Fruit fly (Drosophila melanogaster): ENCODE data around the gene CG15533.

The CG15533 gene

dm6 chr3R:30465775-30466494 lies 37.3 kb downstream of the CG15533 start, which contains the start of gene PH4alphaEFB (continued):
- TF ChIP-seq B-H2 (GFP tag; optimal IDR thresholded peaks at IDR 0.05) (peak; percentile 7), Gug (GFP tag; IDR thresholded peaks at IDR 0.05) (no peak), Blimp-1 (GFP tag; optimal IDR thresholded peaks at IDR 0.05) (no peak), croc (GFP tag; conservative IDR thresholded peaks at IDR 0.05) (no peak), D (optimal IDR thresholded peaks at IDR 0.05) (no peak), D (GFP tag; optimal IDR thresholded peaks at IDR 0.05) (no peak), pho (GFP tag; optimal IDR thresholded peaks at IDR 0.05) (no peak), CG4854 (GFP tag; optimal IDR thresholded peaks at IDR 0.05) (no peak), CG15011 (GFP tag; optimal IDR thresholded peaks at IDR 0.05) (no peak), CG17612 (GFP tag; IDR thresholded peaks at IDR 0.05) (no peak), run (tag; optimal IDR thresholded peaks at IDR 0.05) (no peak), nom (GFP tag; optimal IDR thresholded peaks at IDR 0.05) (peak; percentile 57), CG10147 (GFP tag; optimal IDR thresholded peaks at IDR 0.05) (no peak)

- TF ChIP-seq stc (GFP tag; IDR thresholded peaks at IDR 0.05): no peak
- no peak for TF ChIP-seq CG9437 (GFP tag; optimal IDR thresholded peaks at IDR 0.05)
- no peak for TF ChIP-seq CG6175 (GFP tag; IDR thresholded peaks at IDR 0.05)
- no peak for TF ChIP-seq lov (optimal IDR thresholded peaks at IDR 0.05)
- TF ChIP-seq lov (GFP tag; IDR thresholded peaks at IDR 0.05): no peak
- no peak for TF ChIP-seq CG12155 (GFP tag; optimal IDR thresholded peaks at IDR 0.05)
- TF ChIP-seq Aef1 (GFP tag; IDR thresholded peaks at IDR 0.05): no peak
- TF ChIP-seq vvl (GFP tag; IDR thresholded peaks at IDR 0.05): 0 out of 2 replicates have a peak, but pooled peaks have one; percentile 15
- TF ChIP-seq lab (GFP tag; optimal IDR thresholded peaks at IDR 0.05): no peak
- TF ChIP-seq CG11504 (tag; optimal IDR thresholded peaks at IDR 0.05): no peak
- no peak for TF ChIP-seq CG2712 (tag; optimal IDR thresholded peaks at IDR 0.05)
- TF ChIP-seq ash1 (GFP tag; optimal IDR thresholded peaks at IDR 0.05): no peak
- TF ChIP-seq z (GFP tag; IDR thresholded peaks at IDR 0.05): 0 out of 3 replicates have a peak, but pooled peaks have one; percentile 30
- no peak for TF ChIP-seq CG7357 (GFP tag; IDR thresholded peaks at IDR 0.05)
- TF ChIP-seq CG16863 (GFP tag; optimal IDR thresholded peaks at IDR 0.05): no peak
- no peak for TF ChIP-seq CG7839 (tag; optimal IDR thresholded peaks at IDR 0.05)
- TF ChIP-seq Neu2 (GFP tag; optimal IDR thresholded peaks at IDR 0.05; ENCODE audit: borderline replicate concordance): no peak
- no peak for TF ChIP-seq CG3995 (GFP tag; optimal IDR thresholded peaks at IDR 0.05)
- TF ChIP-seq CG17186 (GFP tag; optimal IDR thresholded peaks at IDR 0.05): no peak
- no peak for TF ChIP-seq MTF-1 (GFP tag; optimal IDR thresholded peaks at IDR 0.05; ENCODE audit: borderline replicate concordance)
- TF ChIP-seq sd (tag; optimal IDR thresholded peaks at IDR 0.05): peak; percentile 10
- TF ChIP-seq gcm2 (GFP tag; optimal IDR thresholded peaks at IDR 0.05): no peak
- TF ChIP-seq CG31224 (GFP tag; IDR thresholded peaks at IDR 0.05): no peak
- TF ChIP-seq CG12299 (tag; optimal IDR thresholded peaks at IDR 0.05): no peak
- TF ChIP-seq scrt (GFP tag; optimal IDR thresholded peaks at IDR 0.05): no peak
- TF ChIP-seq esg (GFP tag; conservative IDR thresholded peaks at IDR 0.05): no peak
- no peak for TF ChIP-seq zen2 (GFP tag; IDR thresholded peaks at IDR 0.05; ENCODE audit: partially characterized antibody)
- TF ChIP-seq CG13775 (GFP tag; optimal IDR thresholded peaks at IDR 0.05): no peak
- peak; percentile 4 for TF ChIP-seq CG15514 (GFP tag; optimal IDR thresholded peaks at IDR 0.05)
- TF ChIP-seq CG10654 (GFP tag; optimal IDR thresholded peaks at IDR 0.05): no peak
- no peak for TF ChIP-seq CG10147 (GFP tag; optimal IDR thresholded peaks at IDR 0.05)
- TF ChIP-seq CG13287 (GFP tag; IDR thresholded peaks at IDR 0.05; ENCODE audit: partially characterized antibody): no peak
- TF ChIP-seq ato (GFP tag; IDR thresholded peaks at IDR 0.05; ENCODE audit: partially characterized antibody): peak; percentile 33; the same call in 1 of the 2 replicates
- no peak for TF ChIP-seq CG1603 (tag; optimal IDR thresholded peaks at IDR 0.05)
- TF ChIP-seq chinmo (GFP tag; IDR thresholded peaks at IDR 0.05; ENCODE audit: partially characterized antibody): 0 out of 4 replicates have a peak, but pooled peaks have one; percentile 28
- TF ChIP-seq NfI (GFP tag; optimal IDR thresholded peaks at IDR 0.05): no peak
- TF ChIP-seq Dip3 (GFP tag; optimal IDR thresholded peaks at IDR 0.05): no peak
Observed at dm6 chr3R:30466515-30466914, 37.9 kb downstream of the CG15533 start.

All from whole organism, embryonic.